Fruit fly (Drosophila melanogaster) whole organism, embryonic: ENCODE results near the gene CG9799.

Experiments
- Antp ChIP-seq: fragments of 200-800 bp; sonication (Bioruptor generic); optimal IDR thresholded peaks from 3 replicates; lab custom pipeline; 2016; ENCODE audit warnings: missing biosample characterization, missing genetic modification characterization
- Awh ChIP-seq: fragments of 200-800 bp; sonication (Bioruptor generic); IDR thresholded peaks from 2 replicates; pipeline ENCODE4, ENCODE4 v1.3.6; 2022; ENCODE audit warnings: missing biosample characterization, missing genetic modification characterization
- B-H1 ChIP-seq: fragments of 200-800 bp; sonication (Bioruptor generic); IDR thresholded peaks from 3 replicates; pipeline ENCODE4 v1.3.6; 2022; ENCODE audit warnings: missing biosample characterization, missing genetic modification characterization
- Bdp1 ChIP-seq: fragments of 200-800 bp; sonication (Bioruptor generic); optimal IDR thresholded peaks from 3 replicates; lab custom pipeline; 2016; ENCODE audit warnings: missing biosample characterization, missing genetic modification characterization
- CG1024 ChIP-seq: fragments of 200-800 bp; sonication (Bioruptor generic); IDR thresholded peaks from 2 replicates; pipeline ENCODE4 v1.3.6; 2022; ENCODE audit warnings: missing biosample characterization, missing genetic modification characterization
- CG10431 ChIP-seq: fragments of 200-800 bp; sonication (Bioruptor generic); optimal IDR thresholded peaks from 3 replicates; lab custom pipeline; 2018; ENCODE audit warnings: missing biosample characterization, mild to moderate bottlenecking, missing genetic modification characterization
- CG11560 ChIP-seq: fragments of 200-800 bp; sonication (Bioruptor generic); IDR thresholded peaks from 3 replicates; pipeline ENCODE4 v1.3.6; 2022; ENCODE audit warnings: missing biosample characterization, missing genetic modification characterization
- CG12299 ChIP-seq: fragments of 200-800 bp; sonication (Bioruptor generic); optimal IDR thresholded peaks from 2 replicates; lab custom pipeline; 2018; ENCODE audit warnings: missing biosample characterization, mild to moderate bottlenecking, missing genetic modification characterization
- CG12659 ChIP-seq: fragments of 200-800 bp; sonication (Bioruptor generic); optimal IDR thresholded peaks from 3 replicates; lab custom pipeline; 2017; ENCODE audit warnings: mild to moderate bottlenecking, missing biosample characterization, missing genetic modification reagents, missing genetic modification characterization
- CG1647 ChIP-seq: fragments of 200-800 bp; sonication (Bioruptor generic); optimal IDR thresholded peaks from 3 replicates; lab custom pipeline; 2016; ENCODE audit warnings: missing biosample characterization, missing genetic modification characterization
- CG2120 ChIP-seq: fragments of 200-800 bp; sonication (Bioruptor generic); optimal IDR thresholded peaks from 3 replicates; lab custom pipeline; 2016; ENCODE audit warnings: missing biosample characterization, missing genetic modification characterization
- CG2889 ChIP-seq: fragments of 200-800 bp; sonication (Bioruptor generic); IDR thresholded peaks from 3 replicates; pipeline ENCODE4 v1.3.6; 2022; ENCODE audit warnings: missing biosample characterization, missing genetic modification characterization
- CG6689 ChIP-seq: fragments of 200-800 bp; sonication (Bioruptor generic); IDR thresholded peaks from 2 replicates; pipeline ENCODE4 v1.3.6; 2022; ENCODE audit warnings: missing biosample characterization, missing genetic modification characterization
- CG6854 ChIP-seq: fragments of 200-800 bp; sonication (Bioruptor generic); optimal IDR thresholded peaks from 3 replicates; lab custom pipeline; 2017; ENCODE audit warnings: missing biosample characterization, mild to moderate bottlenecking, missing genetic modification characterization
- CG8290 ChIP-seq, 3 experiments: fragments of 200-800 bp; sonication (Bioruptor generic); optimal IDR thresholded peaks; 2 replicates each; lab custom pipeline; 2016 to 2019; ENCODE audit warnings: missing biosample characterization in 3 of 3, missing genetic modification characterization in 3 of 3, mild to moderate bottlenecking in 2 of 3, moderate library complexity in 1 of 3
- CG8944 ChIP-seq: fragments of 200-800 bp; sonication (Bioruptor generic); optimal IDR thresholded peaks from 3 replicates; lab custom pipeline; 2016; ENCODE audit warnings: missing biosample characterization, missing genetic modification characterization
- CG9817 ChIP-seq: fragments of 200-800 bp; sonication (Bioruptor generic); optimal IDR thresholded peaks from 2 replicates; lab custom pipeline; 2018; ENCODE audit warnings: missing biosample characterization, mild to moderate bottlenecking, missing genetic modification characterization, moderate library complexity
- CrebB ChIP-seq: fragments of 200-800 bp; sonication (Bioruptor generic); optimal IDR thresholded peaks from 3 replicates; lab custom pipeline; 2018; ENCODE audit warnings: missing biosample characterization, mild to moderate bottlenecking, missing genetic modification characterization
- D19A ChIP-seq: fragments of 200-800 bp; optimal IDR thresholded peaks from 3 replicates; lab custom pipeline; 2019; ENCODE audit warnings: missing biosample characterization, mild to moderate bottlenecking, missing genetic modification characterization, moderate library complexity
- Deaf1 ChIP-seq: fragments of 200-800 bp; optimal IDR thresholded peaks from 3 replicates; lab custom pipeline; 2019; ENCODE audit warnings: missing biosample characterization, mild to moderate bottlenecking, missing genetic modification characterization, moderate library complexity
- Doc2 ChIP-seq: fragments of 200-800 bp; sonication (Bioruptor generic); IDR thresholded peaks from 2 replicates; pipeline ENCODE4 v1.3.6; 2022; ENCODE audit warnings: missing biosample characterization, missing genetic modification characterization
- Elba2 ChIP-seq: fragments of 200-800 bp; sonication (Bioruptor generic); optimal IDR thresholded peaks from 3 replicates; lab custom pipeline; 2016; ENCODE audit warnings: missing biosample characterization, missing genetic modification characterization
- Mrtf ChIP-seq: fragments of 200-800 bp; sonication (Bioruptor generic); IDR thresholded peaks from 3 replicates; pipeline ENCODE4 v1.3.6; 2022; ENCODE audit warnings: missing biosample characterization, missing genetic modification characterization
- Oaz ChIP-seq: fragments of 200-800 bp; sonication (Bioruptor generic); IDR thresholded peaks from 2 replicates; pipeline ENCODE4 v1.3.6; 2022; ENCODE audit warnings: missing biosample characterization, missing genetic modification characterization
- Poxn ChIP-seq: fragments of 200-800 bp; sonication (Bioruptor generic); IDR thresholded peaks from 2 replicates; pipeline ENCODE4 v1.3.6; 2022; ENCODE audit warnings: missing biosample characterization, missing genetic modification characterization
- amos ChIP-seq: fragments of 200-800 bp; sonication (Bioruptor generic); IDR thresholded peaks from 2 replicates; pipeline ENCODE4 v1.3.6; 2022; ENCODE audit warnings: missing biosample characterization, missing genetic modification characterization; ENCODE audit not compliant: partially characterized antibody
- aop ChIP-seq: fragments of 200-800 bp; sonication (Bioruptor generic); IDR thresholded peaks from 2 replicates; pipeline ENCODE4 v1.3.6; 2022; ENCODE audit warnings: missing biosample characterization, missing genetic modification characterization
- ara ChIP-seq: fragments of 200-800 bp; sonication (Bioruptor generic); IDR thresholded peaks from 2 replicates; pipeline ENCODE4 v1.3.6; 2022; ENCODE audit warnings: missing biosample characterization, missing genetic modification characterization
- bab2 ChIP-seq: fragments of 200-800 bp; sonication (Bioruptor generic); optimal IDR thresholded peaks from 2 replicates; lab custom pipeline; 2016; ENCODE audit warnings: missing biosample characterization, missing genetic modification characterization
- crp ChIP-seq, 2 experiments: fragments of 200-800 bp; sonication (Bioruptor generic); optimal IDR thresholded peaks; 2 replicates in 1 of 2; 3 replicates in 1 of 2; lab custom pipeline; 2017; ENCODE audit warnings: missing biosample characterization in 2 of 2, missing genetic modification characterization in 2 of 2, mild to moderate bottlenecking in 1 of 2, moderate library complexity in 1 of 2
- cwo ChIP-seq: fragments of 200-800 bp; sonication (Bioruptor generic); optimal IDR thresholded peaks from 3 replicates; lab custom pipeline; 2017; ENCODE audit warnings: missing biosample characterization, missing genetic modification characterization, mild to moderate bottlenecking, moderate library complexity, missing genetic modification reagents
- dmrt11E ChIP-seq: fragments of 200-800 bp; sonication (Bioruptor generic); optimal IDR thresholded peaks from 3 replicates; lab custom pipeline; 2018; ENCODE audit warnings: missing biosample characterization, mild to moderate bottlenecking, missing genetic modification characterization, moderate library complexity
- dysf ChIP-seq: fragments of 200-800 bp; sonication (Bioruptor generic); IDR thresholded peaks from 3 replicates; pipeline ENCODE4 v1.3.6; 2022; ENCODE audit warnings: missing biosample characterization, missing genetic modification characterization
- en ChIP-seq: fragments of 200-800 bp; sonication (Bioruptor generic); optimal IDR thresholded peaks from 2 replicates; lab custom pipeline; 2016; ENCODE audit warnings: missing biosample characterization, missing genetic modification characterization
- hth ChIP-seq: fragments of >200 bp; optimal IDR thresholded peaks from 2 replicates; lab custom pipeline; 2017; ENCODE audit warnings: inconsistent platforms
- ind ChIP-seq: fragments of 200-800 bp; sonication (Bioruptor generic); optimal IDR thresholded peaks from 3 replicates; lab custom pipeline; 2016; ENCODE audit warnings: missing biosample characterization, missing genetic modification characterization
- lilli ChIP-seq: fragments of 200-800 bp; sonication (Bioruptor generic); optimal IDR thresholded peaks from 3 replicates; lab custom pipeline; 2016; ENCODE audit warnings: missing biosample characterization, missing genetic modification characterization
- lmd ChIP-seq: fragments of 200-800 bp; sonication (Bioruptor generic); IDR thresholded peaks from 2 replicates; pipeline ENCODE4 v1.3.6; 2022; ENCODE audit warnings: missing biosample characterization, missing genetic modification characterization
- nmo ChIP-seq: fragments of 200-800 bp; sonication (Bioruptor generic); optimal IDR thresholded peaks from 2 replicates; lab custom pipeline; 2018; ENCODE audit warnings: missing biosample characterization, mild to moderate bottlenecking, missing genetic modification characterization, moderate library complexity
- repo ChIP-seq: fragments of 200-800 bp; sonication (Bioruptor generic); optimal IDR thresholded peaks from 2 replicates; lab custom pipeline; 2016; ENCODE audit warnings: missing biosample characterization, missing genetic modification characterization
- sens-2 ChIP-seq: fragments of 200-800 bp; sonication (Bioruptor generic); IDR thresholded peaks from 2 replicates; pipeline ENCODE4 v1.3.6; 2022; ENCODE audit warnings: missing biosample characterization, missing genetic modification characterization
- sna ChIP-seq: fragments of 200-800 bp; sonication (Bioruptor generic); IDR thresholded peaks from 2 replicates; pipeline ENCODE4 v1.3.6; 2022; ENCODE audit warnings: missing biosample characterization, missing genetic modification characterization; ENCODE audit not compliant: partially characterized antibody
- sob ChIP-seq: fragments of 200-800 bp; sonication (Bioruptor generic); IDR thresholded peaks from 2 replicates; pipeline ENCODE4 v1.3.6; 2022; ENCODE audit warnings: missing biosample characterization, missing genetic modification characterization
- sr ChIP-seq: fragments of 200-800 bp; sonication (Bioruptor generic); IDR thresholded peaks from 3 replicates; pipeline ENCODE4 v1.3.6; 2022; ENCODE audit warnings: missing biosample characterization, missing genetic modification characterization
- tin ChIP-seq: fragments of 200-800 bp; sonication (Bioruptor generic); optimal IDR thresholded peaks from 3 replicates; lab custom pipeline; 2016; ENCODE audit warnings: missing biosample characterization, missing genetic modification characterization
- z ChIP-seq: fragments of 200-800 bp; sonication (Bioruptor generic); IDR thresholded peaks from 3 replicates; pipeline ENCODE4 v1.3.6; 2022; ENCODE audit warnings: missing biosample characterization, missing genetic modification characterization

CG9799 gene

dm6 chr3R:13381744-13382435 lies 6.6 kb downstream of the CG9799 start, which contains the start of the genes mRpS21 and Droj2 (continued):
- TF ChIP-seq B-H1 (GFP tag; lab: Robert Waterston, UW) = no peak
- peak; percentile 56; the same call in 2 of the 3 replicates for TF ChIP-seq dysf (GFP tag; lab: Robert Waterston, UW)
- peak; percentile 28 for TF ChIP-seq CG8290 (GFP tag; optimal IDR thresholded peaks at IDR 0.05; lab: Kevin White, UChicago)
- peak in 1 of 2 experiments; percentile 17 for TF ChIP-seq CG8290 (tag; optimal IDR thresholded peaks at IDR 0.05; lab: Kevin White, UChicago)
- TF ChIP-seq dmrt11E = peak; percentile 54
- peak; percentile 85 for TF ChIP-seq CG12659 (GFP tag; lab: Kevin White, UChicago)
- TF ChIP-seq Oaz = no peak
- TF ChIP-seq aop = no peak
- no peak for TF ChIP-seq CG6854 (GFP tag; lab: Kevin White, UChicago)
- peak; percentile 18 for TF ChIP-seq CG12299 (tag; lab: Kevin White, UChicago)
- peak; percentile 36 for TF ChIP-seq CG8944 (GFP tag; lab: Kevin White, UChicago)
- no peak for TF ChIP-seq en (GFP tag; lab: Kevin White, UChicago)
- TF ChIP-seq crp (GFP tag; optimal IDR thresholded peaks at IDR 0.05; lab: Kevin White, UChicago) = peak; percentile 85 to 97
- TF ChIP-seq CG1024 = no peak
- peak; percentile 28; the same call in 1 of the 2 replicates for TF ChIP-seq amos (GFP tag; lab: Robert Waterston, UW)
- peak; percentile 29 for TF ChIP-seq Bdp1 (GFP tag; lab: Kevin White, UChicago)
- TF ChIP-seq sob (GFP tag; lab: Robert Waterston, UW) = peak; percentile 59
- peak; percentile 95 for TF ChIP-seq Elba2
- TF ChIP-seq tin (GFP tag; lab: Kevin White, UChicago) = peak; percentile 57
- peak; percentile 21 for TF ChIP-seq Deaf1
- TF ChIP-seq z (GFP tag; lab: Robert Waterston, UW) = no peak
- TF ChIP-seq repo (GFP tag; lab: Kevin White, UChicago) = no peak
- TF ChIP-seq ara (GFP tag; lab: Robert Waterston, UW) = no peak
- TF ChIP-seq CG9817 (tag; lab: Kevin White, UChicago) = peak; percentile 75
- TF ChIP-seq Awh (GFP tag; lab: Robert Waterston, UW) = no peak
- no peak for TF ChIP-seq CG6689 (GFP tag; lab: Robert Waterston, UW)
- peak; percentile 83 for TF ChIP-seq CG2120 (GFP tag; lab: Kevin White, UChicago)
- TF ChIP-seq hth (lab: Kevin White, UChicago) = no peak
- peak; percentile 20 for TF ChIP-seq D19A (tag; lab: Kevin White, UChicago)
- no peak for TF ChIP-seq cwo
- TF ChIP-seq nmo (GFP tag; lab: Kevin White, UChicago) = peak; percentile 83
- no peak for TF ChIP-seq CG2889 (GFP tag; lab: Robert Waterston, UW)
- peak; percentile 52; the same call in 1 of the 2 replicates for TF ChIP-seq lmd
- no peak for TF ChIP-seq Doc2
- TF ChIP-seq lilli = peak; percentile 77
- TF ChIP-seq ind (GFP tag; lab: Kevin White, UChicago) = peak; percentile 63
- peak; percentile 29 for TF ChIP-seq CG10431
- no peak for TF ChIP-seq CG1647
- no peak for TF ChIP-seq CG11560
- 0 out of 3 replicates have a peak, but pooled peaks have one; percentile 19 for TF ChIP-seq sr (GFP tag; lab: Robert Waterston, UW)
- TF ChIP-seq sens-2 (GFP tag; lab: Robert Waterston, UW) = no peak
- TF ChIP-seq Poxn (GFP tag; lab: Robert Waterston, UW) = no peak
- TF ChIP-seq bab2 (GFP tag; lab: Kevin White, UChicago) = no peak
- no peak for TF ChIP-seq sna (GFP tag; lab: Robert Waterston, UW)
- TF ChIP-seq CrebB (tag; lab: Kevin White, UChicago) = peak; percentile 17
- TF ChIP-seq Antp (GFP tag; lab: Kevin White, UChicago) = peak; percentile 26
- TF ChIP-seq Mrtf (GFP tag; lab: Robert Waterston, UW) = no peak
